Worm (Caenorhabditis elegans) whole organism, L4/young adult: ENCODE results near the gene srw-133.

Experiments
- W03F9.2 ChIP-seq: fragments of 150-350 bp; optimal IDR thresholded peaks from 2 replicates; lab custom pipeline; 2014; ENCODE audit warnings: missing biosample characterization, missing genetic modification characterization
- dao-5 ChIP-seq: sonication (generic microtip); optimal IDR thresholded peaks from 2 replicates; lab custom pipeline; 2016; ENCODE audit warnings: missing genotype, missing genetic modification characterization, moderate library complexity, missing compliant biosample characterization
- him-1 ChIP-seq: sonication (generic microtip); optimal IDR thresholded peaks from 2 replicates; lab custom pipeline; 2016; ENCODE audit warnings: missing genotype, missing genetic modification reagents, missing genetic modification characterization, missing compliant biosample characterization

Gene srw-133

DNA sequence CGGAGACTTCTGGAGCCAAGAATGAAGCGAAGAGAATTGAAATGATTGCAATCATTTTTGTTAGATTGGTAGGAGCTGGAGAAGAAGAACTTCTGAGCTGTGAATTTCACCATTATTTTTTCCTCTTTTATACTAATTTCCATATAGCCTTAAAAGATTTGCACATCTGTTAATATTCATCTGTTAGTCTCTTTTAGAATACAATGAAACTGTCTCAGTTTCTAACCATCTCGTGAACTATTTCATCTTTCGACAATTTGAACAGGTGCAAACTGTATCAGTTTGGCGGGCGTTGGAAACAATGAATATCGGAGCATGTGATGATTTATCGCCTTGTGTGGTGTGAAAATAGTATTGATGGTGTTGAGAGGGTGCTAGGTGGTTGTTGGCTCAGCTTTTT lies 7.9 kb upstream of the srw-133 start, which contains the start of gene phat-5:
phat-5 (minus strand) TSS at position 101 of the 400 bp plus-strand sequence.
- TF ChIP-seq W03F9.2 (tag; lab: Kevin White, UChicago) (no peak), him-1 (tag; lab: Kevin White, UChicago) (no peak), dao-5 (tag; lab: Kevin White, UChicago) (no peak)

DNA sequence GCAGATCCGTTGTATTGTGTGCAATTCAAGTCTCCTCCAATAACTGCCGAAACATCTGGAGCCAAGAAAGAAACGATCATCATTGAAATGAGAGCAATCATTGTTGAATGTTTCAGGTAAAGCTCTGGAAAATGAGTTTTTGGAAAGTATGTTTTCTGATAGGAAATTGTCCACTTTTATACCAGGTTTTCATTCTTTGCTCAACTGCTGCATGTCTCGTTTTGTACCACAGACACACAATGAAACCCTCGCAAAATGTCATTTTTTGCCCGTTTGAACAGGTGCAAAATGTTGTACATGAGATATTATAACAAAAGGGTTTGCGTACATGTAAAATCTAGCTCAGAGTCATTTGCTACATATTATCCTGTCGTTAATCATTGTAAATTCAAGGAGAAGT lies 6.1 kb upstream of the srw-133 start, which contains the start of gene T05B4.10:
T05B4.10 (minus strand) TSS at position 101 of the 400 bp plus-strand sequence.
- TF ChIP-seq W03F9.2 (tag; lab: Kevin White, UChicago) (no peak), him-1 (tag; lab: Kevin White, UChicago) (no peak), dao-5 (tag; lab: Kevin White, UChicago) (no peak)

DNA sequence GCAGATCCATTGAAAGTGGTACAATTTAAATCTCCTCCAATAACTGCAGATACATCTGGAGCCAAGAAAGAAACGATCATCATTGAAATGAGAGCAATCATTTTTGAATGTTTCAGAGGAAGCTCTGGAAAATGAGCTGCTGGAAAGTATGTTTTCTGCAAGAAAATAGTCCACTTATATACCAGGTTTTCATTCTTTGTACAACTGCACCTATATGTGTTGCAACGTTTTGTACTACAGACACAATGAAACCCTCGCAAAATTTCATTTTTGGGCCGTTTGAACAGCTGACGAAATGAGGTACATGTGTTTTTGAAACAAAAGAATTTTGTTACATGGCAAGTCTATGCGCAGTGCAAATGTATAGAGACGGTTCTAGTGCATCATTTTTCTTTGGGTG lies 3.8 kb upstream of the srw-133 start, which contains the start of gene T05B4.9:
T05B4.9 (minus strand) TSS at position 101 of the 400 bp plus-strand sequence.
- TF ChIP-seq W03F9.2 (tag; lab: Kevin White, UChicago) = no peak
- TF ChIP-seq dao-5 (tag; lab: Kevin White, UChicago) = no peak
- no peak for TF ChIP-seq him-1 (tag; lab: Kevin White, UChicago)

DNA sequence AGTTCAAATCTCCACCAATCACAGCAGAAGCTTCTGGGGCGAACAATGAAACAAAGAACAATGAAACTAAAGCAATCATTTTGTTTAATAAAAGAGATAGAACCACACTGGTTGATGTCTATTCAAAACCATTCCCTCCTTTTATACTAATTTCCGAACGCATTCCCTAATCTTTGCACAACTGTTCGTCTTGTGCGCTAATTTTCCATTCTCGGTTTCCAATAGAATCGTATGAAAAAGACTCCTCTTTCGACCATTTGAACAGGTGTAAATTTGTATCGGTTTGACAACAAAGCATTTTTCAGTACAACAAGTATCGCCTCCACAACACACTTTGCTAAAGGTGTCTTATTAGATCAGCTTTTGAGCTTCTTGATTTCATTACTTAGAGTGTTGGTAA lies 1.5 kb upstream of the srw-133 start, which contains the start of gene T05B4.8:
T05B4.8 (minus strand) TSS at position 101 of the 400 bp plus-strand sequence.
- TF ChIP-seq him-1 (tag; lab: Kevin White, UChicago) (no peak), dao-5 (tag; lab: Kevin White, UChicago) (no peak), W03F9.2 (tag; lab: Kevin White, UChicago) (no peak)

DNA sequence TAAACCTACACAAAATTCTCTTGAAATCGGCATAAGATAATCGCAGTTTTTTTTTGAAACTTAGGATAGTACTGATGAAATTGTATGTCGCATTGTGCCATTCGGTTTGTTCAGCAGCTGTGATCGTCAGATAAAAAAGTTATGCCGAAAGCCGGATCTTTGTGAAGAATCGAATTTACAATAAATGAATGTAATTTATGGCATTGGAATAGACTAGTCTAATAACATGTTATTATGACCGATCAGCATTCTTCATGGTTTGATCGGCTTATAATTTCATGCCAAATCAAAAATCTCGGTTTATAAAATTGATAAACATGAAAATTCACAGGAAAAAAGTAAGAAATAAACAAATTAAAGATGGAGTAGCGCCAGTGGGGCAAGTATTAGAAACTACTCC lies 2.0 kb downstream of the srw-133 start, which contains the start of gene srw-134:
srw-134 (minus strand) TSS at position 101 of the 400 bp plus-strand sequence.
- TF ChIP-seq dao-5 (tag; lab: Kevin White, UChicago) (no peak), him-1 (tag; lab: Kevin White, UChicago) (no peak), W03F9.2 (tag; lab: Kevin White, UChicago) (no peak)

DNA sequence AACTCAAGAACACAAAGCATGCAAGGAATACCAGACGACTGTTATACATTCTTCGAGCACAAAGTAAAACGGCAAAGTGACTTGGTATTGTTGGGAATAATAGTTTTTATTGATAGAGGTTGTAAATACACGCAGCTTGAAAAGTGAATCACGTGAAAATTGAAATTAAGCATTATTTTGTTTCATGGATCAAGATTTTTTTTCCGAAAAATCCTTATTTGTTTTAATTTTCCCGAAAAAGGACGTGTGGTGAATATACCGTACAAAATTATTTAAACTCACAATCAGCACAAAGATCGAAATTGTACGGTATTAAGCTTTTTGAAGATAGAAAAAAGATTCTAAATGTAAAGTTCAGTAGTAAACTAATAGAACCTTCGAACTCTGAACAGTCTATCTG lies 4.7 kb downstream of the srw-133 start, which contains the start of gene clc-18:
clc-18 (minus strand) TSS at position 101 of the 400 bp plus-strand sequence.
- TF ChIP-seq him-1 (tag; lab: Kevin White, UChicago) (no peak), dao-5 (tag; lab: Kevin White, UChicago) (no peak), W03F9.2 (tag; lab: Kevin White, UChicago) (no peak)

DNA sequence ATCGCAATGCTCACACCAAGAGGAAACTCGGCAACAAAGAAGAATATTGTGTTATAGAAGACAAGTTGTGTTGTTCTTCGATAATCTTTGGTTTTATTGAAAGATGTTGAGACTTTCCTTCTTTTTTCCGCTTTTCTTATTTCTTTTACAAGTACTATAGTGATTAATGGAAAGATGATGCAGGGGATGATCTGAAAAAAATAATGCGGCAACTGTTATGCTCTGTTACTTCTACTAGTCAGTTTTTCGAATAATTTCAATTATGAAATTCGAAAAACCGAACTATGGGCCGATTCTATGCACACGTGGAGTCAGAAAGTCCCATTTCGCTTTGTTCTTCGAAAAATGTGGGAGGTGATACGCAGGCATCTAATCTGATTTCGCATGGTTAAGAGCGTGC lies 7.8 kb downstream of the srw-133 start:
- no peak for TF ChIP-seq him-1 (tag; lab: Kevin White, UChicago)
- no peak for TF ChIP-seq dao-5 (tag; lab: Kevin White, UChicago)
- no peak for TF ChIP-seq W03F9.2 (tag; lab: Kevin White, UChicago)

DNA sequence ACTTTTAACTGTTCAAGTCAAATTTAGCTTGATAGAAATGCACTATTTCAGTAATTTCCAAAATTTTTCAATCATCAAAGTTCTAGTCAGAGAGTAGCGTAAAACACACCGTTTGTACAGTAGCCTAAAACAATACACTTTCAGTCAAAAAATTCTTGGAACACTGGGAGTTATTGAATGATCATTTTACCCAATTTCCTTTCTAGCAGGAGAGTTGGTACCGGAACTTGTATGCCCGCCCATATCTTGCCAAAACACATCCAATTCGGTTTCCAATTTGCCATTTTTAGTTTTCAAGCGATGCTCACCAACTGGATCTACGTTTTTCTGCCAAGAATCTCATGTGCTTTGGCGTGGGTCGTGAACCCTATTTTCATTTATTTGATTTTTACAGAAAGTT lies 10.2 kb downstream of the srw-133 start, which contains the start of gene srj-39:
srj-39 (plus strand) TSS at position 301 of the 400 bp plus-strand sequence.
- no peak for TF ChIP-seq him-1 (tag; lab: Kevin White, UChicago)
- TF ChIP-seq W03F9.2 (tag; lab: Kevin White, UChicago) = no peak
- no peak for TF ChIP-seq dao-5 (tag; lab: Kevin White, UChicago)

DNA sequence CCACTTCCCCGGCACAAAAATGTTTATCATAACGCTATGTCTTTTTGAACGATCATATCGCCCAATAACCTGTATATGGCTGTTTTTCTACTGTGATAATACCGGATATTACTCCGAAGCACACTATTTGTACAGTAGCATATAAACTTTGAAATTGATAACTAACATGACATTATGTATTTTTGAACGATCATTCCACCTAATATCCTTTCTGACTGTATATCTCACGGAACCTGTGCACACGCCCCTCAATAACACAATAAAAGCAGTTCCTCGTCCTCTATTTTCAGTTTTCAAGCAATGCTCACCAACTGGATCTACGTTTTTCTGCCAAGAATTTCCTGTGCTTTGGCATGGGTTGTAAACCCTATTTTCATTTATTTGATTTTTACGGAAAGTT lies 13.0 kb downstream of the srw-133 start, which contains the start of gene srj-40:
srj-40 (plus strand) TSS at position 301 of the 400 bp plus-strand sequence.
- TF ChIP-seq W03F9.2 (tag; lab: Kevin White, UChicago) (no peak), dao-5 (tag; lab: Kevin White, UChicago) (no peak), him-1 (tag; lab: Kevin White, UChicago) (no peak)

DNA sequence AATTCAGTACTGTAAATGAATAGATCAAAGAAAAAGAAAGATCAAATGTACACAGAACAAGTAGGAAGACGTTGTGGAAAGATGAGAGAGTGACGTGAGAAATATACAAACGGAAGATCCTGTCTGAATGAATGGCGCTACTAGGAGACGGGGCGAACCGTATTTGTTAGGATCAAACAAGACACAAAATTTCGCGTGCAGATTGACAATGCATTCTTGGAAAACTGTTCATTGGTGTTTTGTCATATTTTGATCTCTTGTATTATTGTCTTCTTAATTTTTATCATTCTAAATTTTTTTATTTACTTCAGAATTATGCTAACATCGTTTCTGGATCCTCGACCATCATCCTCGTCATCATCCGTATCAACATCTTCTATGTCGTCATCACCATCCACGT lies 19.8 kb downstream of the srw-133 start, which contains the start of gene nhr-181:
nhr-181 (plus strand) TSS at position 301 of the 400 bp plus-strand sequence.
- no peak for TF ChIP-seq him-1 (tag; lab: Kevin White, UChicago)
- no peak for TF ChIP-seq W03F9.2 (tag; lab: Kevin White, UChicago)
- no peak for TF ChIP-seq dao-5 (tag; lab: Kevin White, UChicago)

DNA sequence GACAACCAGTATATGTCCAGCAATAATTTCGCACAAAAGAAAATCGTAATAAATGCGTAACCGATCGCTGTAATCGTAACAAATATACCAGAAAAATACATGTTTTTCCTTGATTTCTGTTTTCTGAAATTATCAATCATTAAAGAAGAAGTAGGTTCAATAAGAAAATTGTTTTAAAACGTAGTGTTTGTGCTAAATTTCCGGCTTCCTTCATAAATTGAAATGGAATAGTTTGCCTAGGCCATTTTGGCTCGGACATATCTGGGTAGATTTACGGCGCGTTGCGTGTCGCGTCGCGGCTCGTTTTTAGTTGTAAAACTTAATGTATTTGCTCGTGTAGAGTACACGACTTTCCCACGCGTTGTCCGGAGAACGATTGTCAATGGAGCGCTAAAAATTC lies 31.6 kb downstream of the srw-133 start, which contains the start of gene F38H12.5:
F38H12.5 (minus strand) TSS at position 101 of the 400 bp plus-strand sequence.
- TF ChIP-seq him-1 (tag; lab: Kevin White, UChicago) = no peak
- TF ChIP-seq W03F9.2 (tag; lab: Kevin White, UChicago) = no peak
- no peak for TF ChIP-seq dao-5 (tag; lab: Kevin White, UChicago)

DNA sequence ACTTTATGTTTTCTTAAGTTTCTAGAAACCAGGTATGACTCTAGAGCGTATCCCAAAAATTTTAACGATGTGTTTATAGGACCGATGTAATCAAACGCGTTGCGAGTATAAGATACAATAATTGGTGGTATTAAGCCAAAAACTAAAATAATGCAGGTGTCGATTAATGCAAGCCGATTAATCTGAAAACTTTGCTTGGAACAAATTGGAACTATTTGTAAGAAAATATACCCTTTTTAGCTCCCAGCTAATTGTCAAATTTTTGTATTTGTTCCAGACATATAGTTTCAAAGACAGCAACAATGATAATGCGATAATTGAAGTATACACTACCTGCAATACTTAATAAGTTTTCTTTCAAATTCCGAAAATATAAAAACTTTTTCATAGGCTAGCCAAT lies 33.2 kb downstream of the srw-133 start, which contains the start of gene srh-211:
srh-211 (minus strand) TSS at position 101 of the 400 bp plus-strand sequence.
- TF ChIP-seq W03F9.2 (tag; lab: Kevin White, UChicago) (no peak), dao-5 (tag; lab: Kevin White, UChicago) (no peak), him-1 (tag; lab: Kevin White, UChicago) (no peak)

DNA sequence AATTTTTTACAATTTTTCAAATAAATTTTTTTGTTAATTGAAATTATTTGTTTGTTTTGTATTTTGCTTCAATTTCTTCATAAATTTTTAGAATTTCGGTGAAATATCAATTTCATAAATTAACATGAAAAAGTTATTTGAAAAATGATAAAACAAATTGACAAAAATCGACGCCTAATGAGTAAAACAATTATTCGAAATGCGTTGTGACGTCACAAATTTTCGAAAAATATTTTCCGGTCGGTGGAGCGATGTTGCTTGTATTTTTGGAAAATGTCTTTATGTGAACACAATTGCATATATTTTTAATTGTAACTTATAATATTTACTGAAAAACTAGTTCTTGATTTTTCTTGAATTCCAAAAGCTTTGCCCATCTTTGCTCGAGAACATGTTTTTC lies 34.0 kb downstream of the srw-133 start:
- TF ChIP-seq dao-5 (tag; lab: Kevin White, UChicago) (no peak), him-1 (tag; lab: Kevin White, UChicago) (no peak), W03F9.2 (tag; lab: Kevin White, UChicago) (no peak)
